Fruit fly (Drosophila melanogaster): ENCODE data around the gene CG10055.

DNA sequence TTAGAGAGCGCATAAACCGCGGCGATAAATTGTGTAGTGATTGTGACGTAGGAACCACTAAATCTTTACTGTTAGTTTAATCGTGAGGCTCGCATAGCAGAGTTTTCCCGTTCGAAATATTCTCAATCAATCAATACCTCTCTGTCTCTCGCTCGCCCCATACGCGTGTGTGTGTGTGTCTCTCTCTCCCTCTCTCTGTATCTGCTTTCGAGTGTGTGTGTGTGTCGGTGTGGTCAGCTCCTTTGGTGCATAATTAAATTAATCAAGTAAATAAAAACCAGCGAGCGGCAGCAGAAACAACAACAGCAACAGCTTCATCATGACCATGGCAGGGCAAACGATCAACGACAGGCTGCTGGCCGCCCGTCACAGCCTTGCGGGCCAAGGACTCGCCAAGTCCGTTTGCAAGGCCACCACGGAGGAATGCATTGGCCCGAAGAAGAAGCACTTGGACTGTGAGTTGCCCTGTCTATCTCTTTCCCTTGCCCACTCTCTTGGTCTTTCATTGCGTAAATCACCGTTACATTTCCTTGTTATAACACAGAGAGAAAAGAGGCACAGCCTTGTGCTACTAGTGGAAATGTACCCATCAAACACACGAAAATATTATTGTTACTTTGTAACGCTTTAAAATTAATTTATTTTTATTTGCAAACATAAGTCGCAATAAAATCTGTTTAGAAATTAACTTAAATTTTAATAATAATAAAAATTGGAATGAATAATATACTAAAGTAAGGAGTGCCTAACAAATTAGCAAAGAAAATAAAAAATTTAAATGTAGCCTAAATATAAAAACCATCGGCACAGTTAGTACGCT is 830 bp upstream of the CG10055 start:
- no peak for TF ChIP-seq usp (GFP tag; optimal IDR thresholded peaks at IDR 0.05)
- TF ChIP-seq pan (optimal IDR thresholded peaks at IDR 0.05) = no peak
- no peak for TF ChIP-seq CG8478 (optimal IDR thresholded peaks at IDR 0.05)
- TF ChIP-seq Dll (optimal IDR thresholded peaks at IDR 0.05) = no peak
- no peak for TF ChIP-seq psq (optimal IDR thresholded peaks at IDR 0.05)
- TF ChIP-seq EcR (GFP tag; optimal IDR thresholded peaks at IDR 0.05) = no peak

Measured in whole organism.